Fruit fly (Drosophila melanogaster): ENCODE measurements around the gene CG11619.

CG11619 gene

DNA sequence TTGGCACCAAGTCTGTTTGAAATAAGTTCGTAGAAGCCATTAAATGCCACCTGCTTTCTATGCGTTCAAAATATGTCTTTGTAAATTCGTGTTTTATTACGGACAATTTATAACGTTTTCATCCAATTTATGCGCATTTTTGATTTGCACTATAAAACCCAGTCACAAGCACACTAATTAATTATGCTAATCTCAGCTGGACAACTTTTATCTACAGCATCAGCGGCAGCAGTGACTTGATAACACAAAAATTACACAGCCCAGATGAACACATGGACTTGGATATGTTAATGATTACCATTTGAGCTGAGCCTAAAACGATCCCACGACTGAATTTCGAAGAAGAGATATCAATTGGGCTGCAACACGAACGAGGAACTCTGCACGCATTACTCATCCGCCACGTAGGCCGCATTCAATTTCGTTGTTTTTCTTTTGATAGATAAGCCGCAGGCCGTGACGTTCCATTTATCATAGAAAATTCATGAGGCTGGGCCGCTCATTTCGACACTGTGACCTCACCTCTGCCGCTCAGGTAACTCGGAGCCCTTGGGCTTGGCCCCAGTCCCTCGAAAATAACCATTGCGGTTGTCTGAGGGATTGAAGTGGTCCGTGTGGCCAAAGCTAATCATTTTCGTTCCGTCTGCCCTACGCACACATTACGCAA is 25.1 kb upstream of the CG11619 start (continued):
- TF ChIP-seq CG2199 (GFP tag; IDR thresholded peaks at IDR 0.05) (0 out of 3 replicates have a peak, but pooled peaks have one; percentile 67), pros (GFP tag; optimal IDR thresholded peaks at IDR 0.05) (peak; percentile 74), twi (tag; optimal IDR thresholded peaks at IDR 0.05) (no peak), vvl (GFP tag; IDR thresholded peaks at IDR 0.05) (peak; percentile 84)

DNA sequence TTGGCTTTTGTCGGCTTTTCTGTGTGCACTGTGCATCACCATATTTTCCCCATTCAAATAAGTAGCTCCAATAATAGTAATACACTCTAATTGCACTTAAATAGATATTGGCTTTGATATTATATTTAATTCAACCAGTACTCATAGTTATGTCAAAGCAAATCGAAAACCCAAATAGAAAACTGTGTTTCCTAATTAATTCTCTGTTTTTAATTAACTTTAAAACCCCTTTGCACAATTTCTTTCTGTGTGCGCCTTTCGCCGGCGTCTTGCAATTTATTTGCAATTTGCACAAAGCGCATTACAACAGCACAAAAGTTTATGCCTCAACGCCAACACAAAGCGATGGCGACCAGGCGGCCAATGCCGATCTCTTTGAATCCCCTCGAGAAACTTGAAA is 23.1 kb upstream of the CG11619 start:
- peak; percentile 66; the same call in 1 of the 2 replicates for TF ChIP-seq Drgx (GFP tag; IDR thresholded peaks at IDR 0.05)
- no peak for TF ChIP-seq CG3847 (GFP tag; IDR thresholded peaks at IDR 0.05)
- TF ChIP-seq sens (GFP tag), result peak; percentile 40

DNA sequence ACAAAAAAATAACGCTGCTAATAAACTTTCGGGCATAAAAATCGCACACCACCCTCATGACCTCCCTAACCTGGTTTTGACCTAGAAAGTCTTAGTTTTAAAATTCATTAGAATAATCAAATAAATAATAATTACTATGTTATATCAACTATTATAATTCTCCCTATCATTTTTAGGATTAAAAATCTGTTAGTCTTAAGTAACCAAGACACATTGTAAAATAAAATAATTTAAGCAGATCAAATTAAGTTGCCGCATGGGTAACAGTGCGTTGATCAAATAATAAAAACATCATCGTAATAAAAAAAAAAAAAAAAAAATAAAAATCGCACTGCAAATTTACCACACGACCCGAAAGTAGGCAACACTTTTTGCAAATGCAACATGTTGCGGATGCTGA is 20.7 kb upstream of the CG11619 start:
- peak; percentile 99 for TF ChIP-seq CG11504 (tag; optimal IDR thresholded peaks at IDR 0.05)
- TF ChIP-seq CG5180 (GFP tag; optimal IDR thresholded peaks at IDR 0.05), result peak; percentile 55

DNA sequence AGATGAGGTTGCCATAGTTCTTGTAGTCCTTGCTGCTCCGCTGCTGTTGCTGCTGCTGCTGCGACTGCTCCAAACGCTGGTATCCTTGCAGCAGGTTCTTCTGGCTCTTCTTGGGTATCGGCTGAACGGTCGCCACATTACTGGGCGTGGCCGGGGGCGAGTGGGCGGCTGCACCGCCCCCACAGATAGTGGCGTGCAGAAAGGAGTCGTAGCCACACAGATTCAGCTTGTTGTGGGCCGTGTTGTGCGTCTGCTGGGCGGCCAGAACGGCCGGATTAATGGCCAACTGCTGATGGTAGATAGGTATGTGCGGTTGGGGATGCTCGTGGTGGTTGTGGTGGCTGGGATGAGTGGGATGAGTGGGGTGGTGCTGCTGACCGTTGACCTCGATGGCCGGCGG is 17.3 kb upstream of the CG11619 start:
- no peak for TF ChIP-seq crp (GFP tag; optimal IDR thresholded peaks at IDR 0.05)
- no peak for TF ChIP-seq CG8765 (GFP tag; IDR thresholded peaks at IDR 0.05)
- peak; percentile 63 for TF ChIP-seq Med (GFP tag)
- TF ChIP-seq sens (GFP tag), result peak; percentile 70
- TF ChIP-seq az2 (GFP tag; optimal IDR thresholded peaks at IDR 0.05), result no peak
- no peak for TF ChIP-seq CG4820 (GFP tag; optimal IDR thresholded peaks at IDR 0.05)
- no peak for TF ChIP-seq CG10431 (GFP tag; optimal IDR thresholded peaks at IDR 0.05)
- no peak for TF ChIP-seq Gsc (GFP tag; IDR thresholded peaks at IDR 0.05)
- TF ChIP-seq zen (tag; optimal IDR thresholded peaks at IDR 0.05), result no peak
- TF ChIP-seq pan (optimal IDR thresholded peaks at IDR 0.05), result no peak
- TF ChIP-seq pan (GFP tag; optimal IDR thresholded peaks at IDR 0.05 in 1 of 2, IDR thresholded peaks at IDR 0.05 in 1 of 2), result no peak
- TF ChIP-seq Ets65A (GFP tag), result peak; percentile 90
- no peak for TF ChIP-seq ara (GFP tag; IDR thresholded peaks at IDR 0.05)
- TF ChIP-seq hb (GFP tag; IDR thresholded peaks at IDR 0.05; ENCODE audit: partially characterized antibody), result no peak
- no peak for TF ChIP-seq CG11696 (GFP tag; IDR thresholded peaks at IDR 0.05)

DNA sequence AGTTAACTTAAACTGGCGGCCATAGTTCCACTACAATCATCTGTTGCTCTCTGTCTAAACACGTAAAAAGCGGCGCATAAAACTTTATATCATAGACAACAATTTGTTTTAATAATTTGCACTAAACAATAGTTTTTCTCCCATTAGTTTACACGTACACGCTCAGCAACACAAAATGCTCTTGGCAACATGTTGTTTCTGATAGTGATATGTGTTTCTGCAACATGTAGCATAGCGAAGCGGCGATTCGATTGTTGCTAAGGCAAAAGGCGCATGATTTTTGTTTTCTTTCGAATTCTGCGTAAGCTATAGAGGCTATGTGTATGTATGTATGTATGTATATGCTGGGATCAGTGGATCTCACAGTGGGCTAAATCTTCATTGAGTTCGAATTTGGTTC is 16.0 kb upstream of the CG11619 start:
- TF ChIP-seq CG2199 (GFP tag; IDR thresholded peaks at IDR 0.05) (0 out of 3 replicates have a peak, but pooled peaks have one; percentile 73), CG11504 (tag; optimal IDR thresholded peaks at IDR 0.05) (peak; percentile 99), CG30020 (tag; optimal IDR thresholded peaks at IDR 0.05) (no peak)

DNA sequence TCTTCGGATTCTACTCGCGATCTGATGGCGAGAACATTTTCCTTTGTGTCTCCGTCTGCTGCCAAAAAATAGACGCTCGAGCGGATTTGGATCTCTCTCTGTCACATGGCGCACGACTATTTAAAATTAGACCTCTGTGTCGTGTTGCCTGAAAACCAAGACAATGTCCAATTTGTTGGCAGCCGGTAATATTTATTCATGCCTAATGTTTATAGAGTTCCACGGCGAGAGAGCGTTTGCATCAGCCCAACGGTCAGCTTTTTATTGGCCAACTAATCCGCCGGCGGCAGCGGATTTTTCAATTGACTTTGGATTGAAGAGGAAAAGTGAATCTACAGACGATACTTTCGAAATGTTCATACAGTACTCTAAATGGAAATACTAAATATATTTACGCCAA is 15.1 kb upstream of the CG11619 start, which contains the start of gene SmydA-2:
Gene SmydA-2, minus strand, starts transcription at position 33 of the 400 bp plus-strand sequence.
- TF ChIP-seq so (GFP tag; IDR thresholded peaks at IDR 0.05) (no peak), bab2 (GFP tag; optimal IDR thresholded peaks at IDR 0.05) (no peak), ab (GFP tag; optimal IDR thresholded peaks at IDR 0.05) (no peak), CG18619 (GFP tag; optimal IDR thresholded peaks at IDR 0.05) (no peak), CG7372 (GFP tag; IDR thresholded peaks at IDR 0.05) (no peak), CG6813 (GFP tag; optimal IDR thresholded peaks at IDR 0.05) (no peak), sob (GFP tag; IDR thresholded peaks at IDR 0.05) (peak; percentile 16; the same call in 1 of the 2 replicates), CG11504 (tag; optimal IDR thresholded peaks at IDR 0.05) (peak; percentile 50), disco-r (GFP tag; optimal IDR thresholded peaks at IDR 0.05) (no peak), Hand (GFP tag; optimal IDR thresholded peaks at IDR 0.05) (no peak), CG10274 (GFP tag; optimal IDR thresholded peaks at IDR 0.05) (no peak), ash1 (GFP tag; optimal IDR thresholded peaks at IDR 0.05) (no peak), dmrt11E (tag; optimal IDR thresholded peaks at IDR 0.05) (no peak), ci (GFP tag; IDR thresholded peaks at IDR 0.05) (peak; percentile 52; the same call in 1 of the 3 replicates), dimm (GFP tag; IDR thresholded peaks at IDR 0.05) (no peak), esg (GFP tag; conservative IDR thresholded peaks at IDR 0.05) (no peak), luna (GFP tag; optimal IDR thresholded peaks at IDR 0.05) (no peak), CG14014 (GFP tag; IDR thresholded peaks at IDR 0.05) (no peak), CG12391 (tag; optimal IDR thresholded peaks at IDR 0.05) (no peak), CG10959 (GFP tag; IDR thresholded peaks at IDR 0.05) (no peak)
